Worm (Caenorhabditis elegans) whole organism, midembryonic: ENCODE measurements around the gene ilys-1.

Source experiments
- T22C8.4 ChIP-seq: fragments of 200-800 bp; sonication (Bioruptor generic); IDR thresholded peaks from 2 replicates; pipeline ENCODE4 v1.3.6; 2022; ENCODE audit warnings: missing genetic modification characterization, missing compliant biosample characterization
- cog-1 ChIP-seq: sonication (generic microtip); optimal IDR thresholded peaks from 2 replicates; lab custom pipeline; 2016; ENCODE audit warnings: missing genetic modification characterization, missing compliant biosample characterization
- flt-1 ChIP-seq: fragments of 200-800 bp; sonication (Bioruptor generic); IDR thresholded peaks from 2 replicates; pipeline ENCODE4 v1.3.6; 2022; ENCODE audit warnings: missing genetic modification characterization, missing compliant biosample characterization
- klf-2 ChIP-seq: fragments of 200-800 bp; sonication (Bioruptor generic); conservative IDR thresholded peaks from 2 replicates; pipeline ENCODE4 v1.3.6; 2022; ENCODE audit warnings: missing genetic modification reagents, missing genetic modification characterization, missing compliant biosample characterization
- med-1 ChIP-seq: sonication (generic microtip); optimal IDR thresholded peaks from 2 replicates; lab custom pipeline; 2017; ENCODE audit warnings: missing genetic modification characterization, mild to moderate bottlenecking, missing compliant biosample characterization, antibody characterized with exemption, missing genetic modification reagents; ENCODE audit not compliant: insufficient read depth
- ref-1 ChIP-seq: fragments of 200-800 bp; sonication (Bioruptor generic); conservative IDR thresholded peaks from 2 replicates; pipeline ENCODE4 v1.3.6; 2022; ENCODE audit warnings: missing genetic modification reagents, missing genetic modification characterization, missing compliant biosample characterization
- tab-1 ChIP-seq: fragments of 200-800 bp; sonication (Bioruptor generic); IDR thresholded peaks from 2 replicates; pipeline ENCODE4 v1.3.6; 2022; ENCODE audit warnings: missing genetic modification characterization, missing compliant biosample characterization
- ztf-23 ChIP-seq: fragments of 200-800 bp; sonication (Bioruptor generic); IDR thresholded peaks from 2 replicates; pipeline ENCODE4 v1.3.6; 2022; ENCODE audit warnings: missing genetic modification reagents, missing genetic modification characterization, missing compliant biosample characterization
- ztf-29 ChIP-seq: fragments of 200-800 bp; sonication (Bioruptor generic); IDR thresholded peaks from 2 replicates; pipeline ENCODE4 v1.3.6; 2022; ENCODE audit warnings: missing genetic modification reagents, missing genetic modification characterization, missing compliant biosample characterization

ilys-1 gene

DNA sequence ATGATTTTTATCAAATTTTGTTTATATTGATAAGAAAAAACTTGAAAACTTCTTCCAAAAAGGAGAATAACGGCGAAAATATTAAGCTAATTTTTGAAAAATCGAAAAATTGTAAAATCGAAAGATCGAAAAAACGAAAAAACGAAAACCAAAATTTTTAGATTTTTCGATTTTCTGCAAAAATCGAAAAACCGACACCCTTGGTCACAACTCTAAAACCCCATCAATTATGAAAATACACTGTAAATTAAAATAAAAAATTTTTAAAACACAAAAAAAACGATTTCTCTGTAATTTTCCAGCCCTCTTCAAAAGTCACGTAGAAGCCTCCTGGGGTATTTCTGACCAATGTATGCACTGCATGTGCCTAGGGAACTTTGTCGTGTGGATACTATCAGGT lies at the start of gene ilys-1:
Gene ilys-1, plus strand, starts transcription at position 301 of the 400 bp plus-strand sequence.
- TF ChIP-seq ztf-23 (no peak), T22C8.4 (no peak), tab-1 (GFP tag; lab: Robert Waterston, UW) (no peak), klf-2 (GFP tag; lab: Robert Waterston, UW) (no peak), ref-1 (no peak), ztf-29 (no peak), med-1 (no peak), cog-1 (tag; lab: Kevin White, UChicago) (no peak), flt-1 (GFP tag; lab: Robert Waterston, UW) (no peak)

DNA sequence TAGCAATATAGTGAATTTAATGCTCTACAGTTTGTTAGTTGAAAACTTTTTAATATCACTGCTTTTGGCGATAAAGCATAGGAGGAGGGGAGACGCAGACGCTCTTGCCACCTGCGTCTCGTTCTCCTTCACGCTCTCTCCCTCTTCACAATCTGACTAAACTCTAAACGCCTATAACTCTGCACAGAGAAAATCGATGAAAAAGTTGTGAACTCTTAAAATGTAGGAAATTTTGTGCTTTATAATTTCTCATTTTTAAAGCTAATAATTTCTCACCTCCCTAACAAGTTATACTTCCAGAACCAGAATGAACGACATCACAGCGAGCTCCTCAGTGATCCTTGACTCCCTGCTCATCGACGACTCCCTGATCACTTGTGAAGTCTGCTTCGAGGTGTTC lies 37.5 kb upstream of the ilys-1 start, which contains the start of gene C45G7.4:
Gene C45G7.4, plus strand, starts transcription at position 301 of the 400 bp plus-strand sequence.
- TF ChIP-seq T22C8.4: no peak
- no peak for TF ChIP-seq ztf-23
- no peak for TF ChIP-seq ztf-29
- no peak for TF ChIP-seq klf-2 (GFP tag; lab: Robert Waterston, UW)
- no peak for TF ChIP-seq med-1
- TF ChIP-seq flt-1 (GFP tag; lab: Robert Waterston, UW): no peak
- TF ChIP-seq cog-1 (tag; lab: Kevin White, UChicago): no peak
- no peak for TF ChIP-seq tab-1 (GFP tag; lab: Robert Waterston, UW)
- TF ChIP-seq ref-1: no peak

DNA sequence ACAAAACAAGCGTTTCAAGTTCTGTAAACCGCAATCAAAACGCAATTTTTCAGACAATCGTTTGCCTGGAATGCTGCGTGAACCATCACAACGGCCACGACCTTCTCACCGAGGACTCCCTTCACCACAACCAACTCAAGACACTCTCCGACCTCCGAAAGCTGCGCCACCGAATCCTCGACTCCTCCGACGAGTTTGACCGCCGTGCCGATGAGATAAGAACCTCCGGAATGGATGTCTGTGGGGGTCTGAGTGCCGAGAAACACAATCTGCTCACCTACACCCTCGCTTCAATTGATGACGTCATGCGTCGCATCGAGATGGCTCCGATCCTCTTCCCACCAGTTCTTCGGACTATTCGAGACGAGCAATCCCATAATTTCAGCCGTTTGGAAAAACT lies 35.8 kb upstream of the ilys-1 start:
- TF ChIP-seq flt-1 (GFP tag; lab: Robert Waterston, UW) (no peak), T22C8.4 (no peak), ref-1 (no peak), ztf-23 (no peak), tab-1 (GFP tag; lab: Robert Waterston, UW) (no peak), klf-2 (GFP tag; lab: Robert Waterston, UW) (no peak), ztf-29 (no peak)

DNA sequence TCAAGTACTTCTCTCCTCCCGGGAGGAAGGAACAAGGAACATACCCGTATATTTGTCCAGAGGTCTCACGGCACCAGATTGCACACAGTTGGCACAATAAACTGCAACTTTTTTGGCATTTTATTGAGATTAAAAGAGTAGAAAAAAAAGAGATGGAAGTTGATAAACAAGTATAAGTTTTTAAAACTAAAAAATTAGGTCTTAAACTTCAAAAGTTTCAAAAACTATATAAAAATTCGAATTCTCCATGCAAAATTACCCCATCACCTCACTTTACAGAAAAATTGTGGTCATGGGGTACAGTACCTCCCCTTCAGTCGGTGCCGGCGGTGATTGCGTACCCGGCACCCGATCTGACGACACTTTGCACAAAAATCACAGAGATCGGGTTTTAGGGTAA lies 19.0 kb upstream of the ilys-1 start, which contains the start of gene C45G7.13:
Gene C45G7.13, minus strand, starts transcription at position 101 of the 400 bp plus-strand sequence.
- TF ChIP-seq ref-1 (no peak), klf-2 (GFP tag; lab: Robert Waterston, UW) (no peak), flt-1 (GFP tag; lab: Robert Waterston, UW) (no peak), med-1 (no peak), T22C8.4 (no peak)

ce11 chrIV:2451655-2452054 lies 18.6 kb upstream of the ilys-1 start:
- TF ChIP-seq ztf-29 (no peak), med-1 (no peak), tab-1 (GFP tag; lab: Robert Waterston, UW) (no peak), ref-1 (no peak), T22C8.4 (no peak), cog-1 (tag; lab: Kevin White, UChicago) (no peak), ztf-23 (no peak), flt-1 (GFP tag; lab: Robert Waterston, UW) (no peak), klf-2 (GFP tag; lab: Robert Waterston, UW) (no peak)

ce11 chrIV:2455128-2455527 lies 15.1 kb upstream of the ilys-1 start:
- TF ChIP-seq T22C8.4: no peak
- no peak for TF ChIP-seq ztf-23
- no peak for TF ChIP-seq cog-1 (tag; lab: Kevin White, UChicago)
- no peak for TF ChIP-seq ref-1
- TF ChIP-seq klf-2 (GFP tag; lab: Robert Waterston, UW): no peak
- no peak for TF ChIP-seq flt-1 (GFP tag; lab: Robert Waterston, UW)
- no peak for TF ChIP-seq tab-1 (GFP tag; lab: Robert Waterston, UW)
- no peak for TF ChIP-seq med-1
- TF ChIP-seq ztf-29: no peak

- TF ChIP-seq T22C8.4: no peak
- TF ChIP-seq med-1: no peak
- no peak for TF ChIP-seq ref-1
- TF ChIP-seq ztf-29: no peak
- TF ChIP-seq ztf-23: no peak
- TF ChIP-seq klf-2 (GFP tag; lab: Robert Waterston, UW): no peak
- no peak for TF ChIP-seq tab-1 (GFP tag; lab: Robert Waterston, UW)
- TF ChIP-seq cog-1 (tag; lab: Kevin White, UChicago): no peak
- TF ChIP-seq flt-1 (GFP tag; lab: Robert Waterston, UW): no peak
Measured at ce11 chrIV:2461396-2461795, 8.8 kb upstream of the ilys-1 start.

DNA sequence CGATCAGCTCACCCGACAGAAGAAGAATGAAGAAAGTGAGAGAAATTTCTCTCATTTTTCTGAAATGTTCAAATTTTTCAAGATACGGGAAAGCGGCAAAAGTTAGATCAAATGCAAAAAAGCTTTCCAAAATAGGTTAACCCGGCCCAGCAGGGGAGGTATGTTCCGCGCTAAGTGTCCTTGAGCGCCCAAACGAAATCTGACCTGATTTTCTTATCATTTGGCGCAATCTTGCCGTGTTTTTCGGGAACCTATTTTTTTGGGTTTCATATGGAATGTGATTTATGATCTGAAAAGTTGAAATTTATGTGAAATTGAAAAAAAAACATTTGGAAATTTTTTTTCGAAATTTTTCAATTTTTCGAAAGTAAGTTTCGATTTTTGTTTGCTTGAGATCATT lies 6.9 kb upstream of the ilys-1 start, which contains the start of gene cdh-10:
Gene cdh-10, minus strand, starts transcription at position 59 of the 400 bp plus-strand sequence.
- TF ChIP-seq med-1: no peak
- TF ChIP-seq ztf-29: no peak
- TF ChIP-seq ztf-23: no peak
- no peak for TF ChIP-seq flt-1 (GFP tag; lab: Robert Waterston, UW)
- no peak for TF ChIP-seq klf-2 (GFP tag; lab: Robert Waterston, UW)
- no peak for TF ChIP-seq T22C8.4
- no peak for TF ChIP-seq tab-1 (GFP tag; lab: Robert Waterston, UW)
- no peak for TF ChIP-seq ref-1
- TF ChIP-seq cog-1 (tag; lab: Kevin White, UChicago): no peak

DNA sequence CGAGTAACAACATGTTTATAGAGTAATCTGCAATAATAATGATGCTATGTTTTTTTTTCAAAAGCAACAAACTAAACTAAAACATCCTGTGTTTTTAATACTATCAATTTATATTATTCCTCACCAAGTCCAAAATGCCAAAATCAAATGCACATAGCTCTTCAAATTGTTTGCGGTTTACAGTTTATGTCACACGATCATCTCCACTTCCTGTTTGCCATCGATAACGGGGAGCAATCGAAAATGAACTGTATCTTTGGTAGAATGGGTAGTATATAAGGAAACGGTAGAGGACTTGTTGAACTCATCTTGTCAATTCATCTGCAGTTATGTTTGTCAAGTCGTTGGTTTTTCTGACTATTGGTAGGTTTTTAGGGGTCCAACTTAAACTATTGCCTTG lies 6.1 kb upstream of the ilys-1 start, which contains the start of gene ilys-3:
Gene ilys-3, plus strand, starts transcription at position 301 of the 400 bp plus-strand sequence.
- TF ChIP-seq ztf-23 (no peak), ztf-29 (no peak), med-1 (no peak), tab-1 (GFP tag; lab: Robert Waterston, UW) (no peak), T22C8.4 (no peak), ref-1 (no peak), flt-1 (GFP tag; lab: Robert Waterston, UW) (no peak), cog-1 (tag; lab: Kevin White, UChicago) (no peak), klf-2 (GFP tag; lab: Robert Waterston, UW) (no peak)

DNA sequence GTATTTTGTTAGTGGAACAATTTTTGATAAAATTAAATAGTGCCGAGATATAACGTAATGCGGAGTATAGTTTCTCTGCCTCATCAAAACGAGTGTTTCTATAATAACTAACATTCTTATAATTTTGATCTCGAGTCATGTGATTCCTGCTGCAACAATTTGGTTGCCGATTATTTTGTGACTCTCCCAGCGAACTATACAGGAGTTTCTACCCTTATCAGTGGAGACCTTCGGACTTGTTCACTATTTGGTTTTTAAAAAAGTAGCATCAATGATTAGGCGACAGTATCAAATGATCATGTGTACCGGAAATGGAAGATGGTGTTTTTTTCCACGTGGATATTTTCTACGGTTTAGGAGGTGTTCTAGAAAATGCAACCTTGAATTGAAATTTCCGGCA lies 4.0 kb upstream of the ilys-1 start:
- TF ChIP-seq tab-1 (GFP tag; lab: Robert Waterston, UW) (no peak), T22C8.4 (no peak), med-1 (no peak), cog-1 (tag; lab: Kevin White, UChicago) (no peak), flt-1 (GFP tag; lab: Robert Waterston, UW) (no peak), ref-1 (no peak), klf-2 (GFP tag; lab: Robert Waterston, UW) (no peak), ztf-23 (no peak), ztf-29 (no peak)

DNA sequence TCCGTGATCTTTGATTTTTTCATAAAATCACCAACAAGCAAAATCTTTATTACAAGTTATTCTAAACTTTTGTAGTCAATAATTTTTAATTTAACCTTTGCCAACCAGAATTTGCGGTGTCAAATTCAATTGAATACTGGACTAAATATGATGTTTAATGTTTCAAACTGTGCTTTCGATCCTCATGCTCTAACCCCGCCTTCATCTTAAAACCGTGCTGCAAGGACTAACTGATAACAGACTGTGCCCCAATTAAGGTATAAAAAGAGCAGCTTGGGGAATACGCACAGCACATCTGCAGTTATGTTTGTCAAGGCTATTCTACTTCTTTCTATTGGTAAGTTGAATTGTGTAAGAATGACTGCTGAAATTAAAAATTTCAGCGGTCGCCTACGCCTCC lies 2.8 kb upstream of the ilys-1 start, which contains the start of gene ilys-2:
Gene ilys-2, plus strand, starts transcription at position 301 of the 400 bp plus-strand sequence.
- TF ChIP-seq tab-1 (GFP tag; lab: Robert Waterston, UW): no peak
- no peak for TF ChIP-seq ref-1
- TF ChIP-seq klf-2 (GFP tag; lab: Robert Waterston, UW): no peak
- no peak for TF ChIP-seq cog-1 (tag; lab: Kevin White, UChicago)
- TF ChIP-seq ztf-29: no peak
- no peak for TF ChIP-seq T22C8.4
- TF ChIP-seq med-1: no peak
